Fruit fly (Drosophila melanogaster): ENCODE results near the gene Cpr72Eb.

DNA sequence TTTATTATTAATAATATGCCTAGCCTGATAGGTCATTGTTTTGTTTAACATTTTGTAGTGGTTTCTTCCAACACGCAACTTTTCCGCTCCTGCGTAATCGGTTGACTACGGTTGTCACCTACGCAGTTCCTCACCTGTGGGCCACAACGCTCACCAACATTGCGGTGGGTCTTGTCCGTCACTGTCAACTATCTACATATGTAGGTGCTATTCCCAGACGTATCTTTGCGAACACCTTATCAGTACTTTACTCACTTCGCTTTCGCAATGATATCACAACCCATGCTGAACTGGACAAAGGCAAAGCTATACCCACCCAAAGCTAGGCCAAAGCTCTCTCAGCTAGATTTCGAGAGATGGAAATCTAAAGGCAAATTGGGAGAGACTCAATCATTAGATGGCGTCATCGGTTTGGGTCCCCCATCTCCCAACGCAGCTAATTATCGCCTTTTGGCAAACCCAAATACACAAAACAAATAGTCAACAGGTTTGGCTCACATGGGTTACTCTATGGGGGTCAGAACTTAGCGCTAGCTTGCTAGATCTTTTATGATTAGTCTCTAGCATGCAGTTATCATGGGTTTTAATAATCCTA, 8.4 kb upstream of the Cpr72Eb start:
- TF ChIP-seq CTCF (optimal IDR thresholded peaks at IDR 0.05) (no peak), CG8478 (optimal IDR thresholded peaks at IDR 0.05) (no peak)
